Fruit fly (Drosophila melanogaster): Measurements from ENCODE around the gene CG4998.

The CG4998 gene

dm6 chr3L:16380770-16381169, 42.0 kb downstream of the CG4998 start (continued):
- TF ChIP-seq zfh2 (GFP tag; optimal IDR thresholded peaks at IDR 0.05) = peak; percentile 65
- no peak for TF ChIP-seq sima (GFP tag; optimal IDR thresholded peaks at IDR 0.05)
- TF ChIP-seq Stat92E (GFP tag; optimal IDR thresholded peaks at IDR 0.05) = no peak
- no peak for TF ChIP-seq CG1832 (GFP tag; optimal IDR thresholded peaks at IDR 0.05)
- TF ChIP-seq CG5245 (GFP tag; optimal IDR thresholded peaks at IDR 0.05) = peak; percentile 49
- peak; percentile 48; the same call in 1 of the 2 replicates for TF ChIP-seq esg (GFP tag; conservative IDR thresholded peaks at IDR 0.05)
- TF ChIP-seq Ravus (GFP tag; IDR thresholded peaks at IDR 0.05) = no peak
- TF ChIP-seq prd (optimal IDR thresholded peaks at IDR 0.05) = no peak
- TF ChIP-seq prd (GFP tag; IDR thresholded peaks at IDR 0.05) = peak; percentile 67; the same call in 2 of the 3 replicates
- TF ChIP-seq Ssrp (tag; optimal IDR thresholded peaks at IDR 0.05) = peak; percentile 59
- peak; percentile 72 for TF ChIP-seq Oli (tag; optimal IDR thresholded peaks at IDR 0.05)
- peak; percentile 19; the same call in 1 of the 2 replicates for TF ChIP-seq ap (GFP tag; IDR thresholded peaks at IDR 0.05)
- TF ChIP-seq lilli (GFP tag; optimal IDR thresholded peaks at IDR 0.05) = peak; percentile 76
- peak; percentile 64; the same call in 2 of the 3 replicates for TF ChIP-seq CG17361 (GFP tag; IDR thresholded peaks at IDR 0.05)
- peak; percentile 76; the same call in 1 of the 3 replicates for TF ChIP-seq dysf (GFP tag; IDR thresholded peaks at IDR 0.05)
- TF ChIP-seq ab (GFP tag; optimal IDR thresholded peaks at IDR 0.05) = peak; percentile 59
- peak in 1 of 2 experiments; percentile 73 for TF ChIP-seq bsh (GFP tag; optimal IDR thresholded peaks at IDR 0.05)
- TF ChIP-seq CkIIα-i1 (GFP tag; IDR thresholded peaks at IDR 0.05) = no peak
- peak; percentile 51; the same call in 1 of the 2 replicates for TF ChIP-seq Xrp1 (GFP tag; IDR thresholded peaks at IDR 0.05)
- no peak for TF ChIP-seq Ets97D (GFP tag; optimal IDR thresholded peaks at IDR 0.05)
- no peak for TF ChIP-seq Bdp1 (GFP tag; optimal IDR thresholded peaks at IDR 0.05)
- TF ChIP-seq z (GFP tag; IDR thresholded peaks at IDR 0.05) = no peak
- TF ChIP-seq CG6254 (GFP tag; optimal IDR thresholded peaks at IDR 0.05) = no peak
- TF ChIP-seq ci (GFP tag; IDR thresholded peaks at IDR 0.05) = 0 out of 3 replicates have a peak, but pooled peaks have one; percentile 15
- no peak for TF ChIP-seq CG17328 (GFP tag; IDR thresholded peaks at IDR 0.05)
- TF ChIP-seq slou (GFP tag; optimal IDR thresholded peaks at IDR 0.05) = no peak
- no peak for TF ChIP-seq CG4282 (GFP tag; optimal IDR thresholded peaks at IDR 0.05)
- peak; percentile 15 for TF ChIP-seq btn (GFP tag; optimal IDR thresholded peaks at IDR 0.05)
- peak; percentile 36; the same call in 1 of the 2 replicates for TF ChIP-seq CG10959 (GFP tag; IDR thresholded peaks at IDR 0.05)
- peak; percentile 74 for TF ChIP-seq CG32532 (GFP tag; IDR thresholded peaks at IDR 0.05)
- TF ChIP-seq CG31224 (GFP tag; IDR thresholded peaks at IDR 0.05) = peak; percentile 42
- peak; percentile 42 for TF ChIP-seq twi (tag; optimal IDR thresholded peaks at IDR 0.05)
- TF ChIP-seq CG9437 (GFP tag; optimal IDR thresholded peaks at IDR 0.05) = peak; percentile 54
- TF ChIP-seq Lpt (GFP tag; optimal IDR thresholded peaks at IDR 0.05) = no peak
- TF ChIP-seq so (GFP tag; IDR thresholded peaks at IDR 0.05) = 0 out of 3 replicates have a peak, but pooled peaks have one; percentile 33
- TF ChIP-seq ttk (GFP tag; IDR thresholded peaks at IDR 0.05) = 0 out of 2 replicates have a peak, but pooled peaks have one; percentile 44
- TF ChIP-seq sens (GFP tag) = peak; percentile 90
- peak; percentile 79 for TF ChIP-seq CG9932 (GFP tag; IDR thresholded peaks at IDR 0.05)
- no peak for TF ChIP-seq Drgx (GFP tag; IDR thresholded peaks at IDR 0.05)
- TF ChIP-seq CG4617 (GFP tag; optimal IDR thresholded peaks at IDR 0.05; ENCODE audit: borderline replicate concordance) = no peak
- no peak for TF ChIP-seq pzg (GFP tag; optimal IDR thresholded peaks at IDR 0.05)
- TF ChIP-seq phol (tag; optimal IDR thresholded peaks at IDR 0.05) = peak; percentile 61
- TF ChIP-seq CG1602 (GFP tag; optimal IDR thresholded peaks at IDR 0.05) = peak; percentile 43
- no peak; the same call in 1 of the 2 replicates for TF ChIP-seq Adf1 (GFP tag; IDR thresholded peaks at IDR 0.05)
- peak; percentile 36 for TF ChIP-seq CG11398 (GFP tag; optimal IDR thresholded peaks at IDR 0.05)
- peak; percentile 22; the same call in 1 of the 2 replicates for TF ChIP-seq CG4404 (GFP tag; IDR thresholded peaks at IDR 0.05)
- TF ChIP-seq CG9817 (tag; optimal IDR thresholded peaks at IDR 0.05) = peak; percentile 78
- no peak for TF ChIP-seq CG8290 (GFP tag; optimal IDR thresholded peaks at IDR 0.05)
- TF ChIP-seq CG8290 (tag; optimal IDR thresholded peaks at IDR 0.05) = peak in 1 of 2 experiments; percentile 73
- peak; percentile 53 for TF ChIP-seq Hr3 (GFP tag; optimal IDR thresholded peaks at IDR 0.05)
- TF ChIP-seq CG8281 (tag; optimal IDR thresholded peaks at IDR 0.05) = peak; percentile 29
- TF ChIP-seq CG18011 (GFP tag; optimal IDR thresholded peaks at IDR 0.05) = no peak
